Fruit fly (Drosophila melanogaster): ENCODE data around the gene CG34323.

Gene CG34323

DNA sequence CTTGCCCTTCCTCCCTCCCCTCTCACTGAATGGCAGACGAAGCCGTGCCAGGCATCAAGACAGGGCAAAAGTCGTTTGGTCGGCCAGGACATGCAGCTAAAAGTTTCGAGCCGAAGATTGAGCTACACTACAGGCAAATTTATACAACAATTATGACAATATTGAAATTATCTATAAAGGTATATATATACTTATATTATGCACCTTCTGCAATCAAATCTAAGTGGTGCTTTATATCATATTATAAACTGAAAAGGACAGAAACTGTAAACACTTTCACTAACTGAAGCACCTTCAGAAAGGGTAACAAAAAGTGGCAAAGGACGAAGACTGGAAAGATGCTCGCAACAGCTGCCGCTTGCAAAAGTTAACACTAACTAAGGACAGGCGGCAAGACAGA is 6.0 kb downstream of the CG34323 start (continued):
- TF ChIP-seq CG6813 (GFP tag; optimal IDR thresholded peaks at IDR 0.05) (no peak), da (GFP tag; optimal IDR thresholded peaks at IDR 0.05) (no peak), CG17186 (GFP tag; optimal IDR thresholded peaks at IDR 0.05) (no peak), CG5245 (GFP tag; optimal IDR thresholded peaks at IDR 0.05) (no peak), Ptx1 (GFP tag; IDR thresholded peaks at IDR 0.05) (0 out of 2 replicates have a peak, but pooled peaks have one; percentile 22)

DNA sequence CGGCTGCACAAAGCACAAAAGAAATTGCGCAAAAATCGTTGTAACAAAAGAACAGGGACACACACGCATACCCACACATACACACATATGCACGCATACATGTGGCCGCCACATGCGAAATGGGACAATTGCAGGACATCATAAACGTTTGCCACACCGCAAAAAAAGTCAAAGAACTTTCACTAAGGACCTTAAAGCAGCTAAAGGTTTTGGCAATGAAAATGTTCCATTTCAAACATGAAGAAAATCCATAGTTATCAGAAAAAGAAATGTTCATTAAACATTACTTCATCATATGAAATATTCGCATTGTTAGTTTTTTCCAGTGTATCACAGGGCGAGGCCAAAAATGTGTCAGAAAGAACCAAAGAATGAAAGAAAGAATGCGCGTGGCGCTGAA is 12.0 kb downstream of the CG34323 start:
- TF ChIP-seq Ets65A (GFP tag) (peak; percentile 94), row (GFP tag; IDR thresholded peaks at IDR 0.05) (peak; percentile 27; the same call in 1 of the 3 replicates), CG2678 (tag; optimal IDR thresholded peaks at IDR 0.05) (peak; percentile 50), chm (GFP tag; IDR thresholded peaks at IDR 0.05) (0 out of 2 replicates have a peak, but pooled peaks have one; percentile 21), nmo (GFP tag; optimal IDR thresholded peaks at IDR 0.05) (peak; percentile 13), prd (optimal IDR thresholded peaks at IDR 0.05) (no peak), prd (GFP tag; IDR thresholded peaks at IDR 0.05) (peak; percentile 48; the same call in 1 of the 3 replicates), CG17385 (GFP tag; optimal IDR thresholded peaks at IDR 0.05) (peak; percentile 5), fru (optimal IDR thresholded peaks at IDR 0.05) (no peak), D19B (GFP tag; optimal IDR thresholded peaks at IDR 0.05) (no peak), CG11504 (tag; optimal IDR thresholded peaks at IDR 0.05) (peak; percentile 54), sens (GFP tag) (peak; percentile 8), Xrp1 (GFP tag; IDR thresholded peaks at IDR 0.05) (peak; percentile 31; the same call in 1 of the 2 replicates), CG13287 (GFP tag; IDR thresholded peaks at IDR 0.05; ENCODE audit: partially characterized antibody) (no peak), CoRest (tag; optimal IDR thresholded peaks at IDR 0.05) (peak; percentile 6), CG31441 (GFP tag; IDR thresholded peaks at IDR 0.05) (peak; percentile 35; the same call in 1 of the 2 replicates), CG7839 (tag; optimal IDR thresholded peaks at IDR 0.05) (peak; percentile 42), D19A (tag; optimal IDR thresholded peaks at IDR 0.05) (peak; percentile 3), CG1792 (GFP tag; optimal IDR thresholded peaks at IDR 0.05) (no peak), CG13775 (GFP tag; optimal IDR thresholded peaks at IDR 0.05) (no peak), Med (GFP tag) (peak; percentile 67), lab (GFP tag; optimal IDR thresholded peaks at IDR 0.05) (peak; percentile 41), NfI (GFP tag; optimal IDR thresholded peaks at IDR 0.05) (no peak), fd96Cb (tag; optimal IDR thresholded peaks at IDR 0.05) (peak; percentile 30), slbo (GFP tag; IDR thresholded peaks at IDR 0.05) (0 out of 2 replicates have a peak, but pooled peaks have one; percentile 16), Xbp1 (GFP tag; optimal IDR thresholded peaks at IDR 0.05) (peak; percentile 18), dmrt99B (tag; optimal IDR thresholded peaks at IDR 0.05) (peak; percentile 48), CG11085 (GFP tag; IDR thresholded peaks at IDR 0.05) (no peak), CG4424 (GFP tag; optimal IDR thresholded peaks at IDR 0.05) (peak; percentile 21), dpn (GFP tag; optimal IDR thresholded peaks at IDR 0.05) (peak in 1 of 2 experiments; percentile 8), CG9817 (tag; optimal IDR thresholded peaks at IDR 0.05) (no peak), CG10565 (GFP tag; optimal IDR thresholded peaks at IDR 0.05) (no peak), PHDP (tag; optimal IDR thresholded peaks at IDR 0.05) (peak; percentile 3), CG14710 (tag; optimal IDR thresholded peaks at IDR 0.05) (peak; percentile 11), CG6654 (GFP tag; optimal IDR thresholded peaks at IDR 0.05) (no peak), CG2712 (tag; optimal IDR thresholded peaks at IDR 0.05) (peak; percentile 29), CG10979 (tag; optimal IDR thresholded peaks at IDR 0.05) (peak; percentile 30), CG8924 (tag; optimal IDR thresholded peaks at IDR 0.05) (peak; percentile 7), Blimp-1 (GFP tag; optimal IDR thresholded peaks at IDR 0.05) (peak; percentile 31), ranshi (GFP tag; IDR thresholded peaks at IDR 0.05) (0 out of 2 replicates have a peak, but pooled peaks have one; percentile 7), Hr51 (GFP tag; optimal IDR thresholded peaks at IDR 0.05) (peak in 1 of 2 experiments; percentile 20), grau (tag; optimal IDR thresholded peaks at IDR 0.05) (peak; percentile 30), CG34376 (GFP tag; optimal IDR thresholded peaks at IDR 0.05) (no peak), vvl (GFP tag; IDR thresholded peaks at IDR 0.05) (0 out of 2 replicates have a peak, but pooled peaks have one; percentile 20)

Data from whole organism, embryonic.